Worm (Caenorhabditis elegans) whole organism, L3 larva: ENCODE results near the gene C50B6.9.

Experiments
- ceh-16 ChIP-seq: sonication (generic microtip); optimal IDR thresholded peaks from 2 replicates; lab custom pipeline; 2017; ENCODE audit warnings: missing biosample characterization, missing genetic modification characterization
- egl-27 ChIP-seq: sonication (generic microtip); optimal IDR thresholded peaks from 4 replicates; lab custom pipeline; 2017; ENCODE audit warnings: missing biosample characterization, missing genetic modification reagents, missing genetic modification characterization
- hmg-11 ChIP-seq: sonication (generic microtip); optimal IDR thresholded peaks from 2 replicates; lab custom pipeline; 2016; ENCODE audit warnings: missing genetic modification characterization, missing compliant biosample characterization
- nhr-11 ChIP-seq: fragments of 150-350 bp; optimal IDR thresholded peaks from 2 replicates; lab custom pipeline; 2014; ENCODE audit warnings: missing biosample characterization, missing genetic modification characterization
- nhr-23 ChIP-seq: fragments of 150-350 bp; optimal IDR thresholded peaks from 2 replicates; lab custom pipeline; 2014; ENCODE audit warnings: missing biosample characterization, missing genetic modification reagents, missing genetic modification characterization
- nhr-77 ChIP-seq: fragments of 150-350 bp; optimal IDR thresholded peaks from 2 replicates; lab custom pipeline; 2014; ENCODE audit warnings: missing biosample characterization, missing genetic modification characterization
- sea-2 ChIP-seq: fragments of 150-350 bp; sonication (generic microtip); optimal IDR thresholded peaks from 4 replicates; lab custom pipeline; 2014; ENCODE audit warnings: missing biosample characterization, missing genetic modification reagents, missing genetic modification characterization
- unc-62 ChIP-seq: fragments of 150-350 bp; sonication (generic microtip); optimal IDR thresholded peaks from 4 replicates; lab custom pipeline; 2014; ENCODE audit warnings: missing biosample characterization, missing genetic modification reagents, missing genetic modification characterization

DNA sequence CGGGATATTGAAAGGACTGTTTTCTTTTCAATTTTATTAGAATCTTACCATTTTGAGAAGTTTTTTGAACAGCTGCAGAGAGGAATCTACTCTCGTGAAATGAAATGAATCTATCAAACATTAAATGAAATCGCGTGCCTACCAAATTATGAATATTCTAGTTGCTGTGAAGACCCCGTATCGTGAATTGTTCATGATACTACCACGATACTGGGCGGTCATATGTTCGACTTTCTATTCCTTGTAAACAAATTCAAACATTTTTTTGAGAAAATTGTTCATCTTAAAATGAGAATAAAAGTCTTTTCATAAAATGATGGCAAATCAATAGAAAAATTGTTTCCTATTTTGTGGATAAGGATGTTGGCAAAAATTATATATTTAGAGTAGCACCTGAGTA lies 49.6 kb downstream of the C50B6.9 start, which contains the start of gene gcy-34:
- TF ChIP-seq egl-27 (tag; lab: Kevin White, UChicago) (no peak), hmg-11 (tag; lab: Kevin White, UChicago) (no peak), sea-2 (GFP tag; lab: Kevin White, UChicago) (no peak), unc-62 (GFP tag; lab: Kevin White, UChicago) (no peak), nhr-23 (tag; lab: Kevin White, UChicago) (no peak), ceh-16 (tag; lab: Kevin White, UChicago) (no peak), nhr-11 (tag; lab: Kevin White, UChicago) (no peak), nhr-77 (tag; lab: Kevin White, UChicago) (no peak)
